Worm (Caenorhabditis elegans) whole organism, young adult: ENCODE results near the gene C38H2.2.

ENCODE experiments used
- B0336.3 ChIP-seq: fragments of 200-800 bp; sonication (Bioruptor generic); IDR thresholded peaks from 2 replicates; pipeline ENCODE4 v1.3.6; 2022; ENCODE audit warnings: missing genetic modification characterization, missing compliant biosample characterization
- C06A6.2 ChIP-seq: fragments of 200-800 bp; sonication (Bioruptor generic); conservative IDR thresholded peaks from 2 replicates; pipeline ENCODE4 v1.3.6; 2022; ENCODE audit warnings: missing genetic modification characterization, missing compliant biosample characterization
- F37B4.10 ChIP-seq: fragments of 200-800 bp; sonication (Bioruptor generic); IDR thresholded peaks from 2 replicates; pipeline ENCODE4 v1.3.6; 2022; ENCODE audit warnings: missing genetic modification characterization, missing compliant biosample characterization
- Y53F4B.3 ChIP-seq: fragments of 200-800 bp; sonication (Bioruptor generic); IDR thresholded peaks from 2 replicates; pipeline ENCODE4 v1.3.6; 2022; ENCODE audit warnings: missing genetic modification reagents, missing genetic modification characterization, missing compliant biosample characterization
- Y67H2A.10 ChIP-seq: fragments of 200-800 bp; sonication (Bioruptor generic); conservative IDR thresholded peaks from 2 replicates; pipeline ENCODE4 v1.3.6; 2022; ENCODE audit warnings: missing genetic modification reagents, missing genetic modification characterization, missing compliant biosample characterization
- Y79H2A.3 ChIP-seq: fragments of 200-800 bp; sonication (Bioruptor generic); conservative IDR thresholded peaks from 2 replicates; pipeline ENCODE4 v1.3.6; 2022; ENCODE audit warnings: missing genetic modification reagents, missing genetic modification characterization, missing compliant biosample characterization
- ama-1 ChIP-seq, 3 experiments: fragments of 150-350 bp in 1 of 3; sonication (generic microtip) in 2 of 3; optimal IDR thresholded peaks; 2 replicates each; lab custom pipeline; 2014 to 2018; ENCODE audit warnings: missing biosample characterization in 2 of 3, missing genetic modification characterization in 2 of 3, missing genetic modification reagents in 2 of 3
- aptf-2 ChIP-seq: fragments of 200-800 bp; sonication (Bioruptor generic); conservative IDR thresholded peaks from 2 replicates; pipeline ENCODE4 v1.3.6; 2022; ENCODE audit warnings: missing genetic modification reagents, missing genetic modification characterization, missing compliant biosample characterization
- aptf-3 ChIP-seq: fragments of 200-800 bp; sonication (Bioruptor generic); IDR thresholded peaks from 2 replicates; pipeline ENCODE4 v1.3.6; 2022; ENCODE audit warnings: missing genetic modification characterization, missing compliant biosample characterization
- ceh-100 ChIP-seq: fragments of 200-800 bp; sonication (Bioruptor generic); IDR thresholded peaks from 2 replicates; pipeline ENCODE4 v1.3.6; 2022; ENCODE audit warnings: missing genetic modification reagents, missing genetic modification characterization, missing compliant biosample characterization
- ceh-58 ChIP-seq: fragments of 200-800 bp; sonication (Bioruptor generic); IDR thresholded peaks from 2 replicates; pipeline ENCODE4 v1.3.6; 2022; ENCODE audit warnings: missing genetic modification characterization, missing compliant biosample characterization
- ceh-79 ChIP-seq: sonication (generic microtip); optimal IDR thresholded peaks from 2 replicates; lab custom pipeline; 2017; ENCODE audit warnings: mild to moderate bottlenecking, missing genetic modification characterization, missing compliant biosample characterization
- ceh-91 ChIP-seq: fragments of 200-800 bp; sonication (Bioruptor generic); IDR thresholded peaks from 2 replicates; pipeline ENCODE4 v1.3.6; 2022; ENCODE audit warnings: missing genetic modification reagents, missing genetic modification characterization, missing compliant biosample characterization
- chd-7 ChIP-seq: sonication (generic microtip); optimal IDR thresholded peaks from 2 replicates; lab custom pipeline; 2016; ENCODE audit warnings: mild to moderate bottlenecking, missing genetic modification characterization, moderate library complexity, missing compliant biosample characterization
- die-1 ChIP-seq: sonication (generic microtip); optimal IDR thresholded peaks from 2 replicates; lab custom pipeline; 2016; ENCODE audit warnings: missing genotype, mild to moderate bottlenecking, missing genetic modification characterization, missing compliant biosample characterization
- dox-1 ChIP-seq: fragments of 200-800 bp; sonication (Bioruptor generic); IDR thresholded peaks from 2 replicates; pipeline ENCODE4 v1.3.6; 2022; ENCODE audit warnings: missing genetic modification reagents, missing genetic modification characterization, missing compliant biosample characterization
- dpff-1 ChIP-seq: sonication (generic microtip); optimal IDR thresholded peaks from 2 replicates; lab custom pipeline; 2017; ENCODE audit warnings: mild to moderate bottlenecking, missing genetic modification characterization, missing compliant biosample characterization
- egl-18 ChIP-seq: fragments of 200-800 bp; sonication (Bioruptor generic); IDR thresholded peaks from 2 replicates; pipeline ENCODE4 v1.3.6; 2022; ENCODE audit warnings: missing genetic modification reagents, missing genetic modification characterization, missing compliant biosample characterization
- egrh-3 ChIP-seq: fragments of 200-800 bp; sonication (Bioruptor generic); IDR thresholded peaks from 2 replicates; pipeline ENCODE4 v1.3.6; 2022; ENCODE audit warnings: missing genetic modification reagents, missing genetic modification characterization, missing compliant biosample characterization
- ets-4 ChIP-seq: fragments of 200-800 bp; sonication (Bioruptor generic); optimal IDR thresholded peaks from 2 replicates; lab custom pipeline; 2018; ENCODE audit warnings: mild to moderate bottlenecking, missing genetic modification characterization, missing compliant biosample characterization
- fkh-3 ChIP-seq: sonication (generic microtip); optimal IDR thresholded peaks from 2 replicates; lab custom pipeline; 2016; ENCODE audit warnings: mild to moderate bottlenecking, missing genetic modification characterization, missing compliant biosample characterization
- hlh-26 ChIP-seq: fragments of 200-800 bp; sonication (Bioruptor generic); conservative IDR thresholded peaks from 2 replicates; pipeline ENCODE4 v1.3.6; 2022; ENCODE audit warnings: missing genetic modification reagents, missing genetic modification characterization, missing compliant biosample characterization
- hmg-20 ChIP-seq: fragments of 200-800 bp; sonication (Bioruptor generic); IDR thresholded peaks from 2 replicates; pipeline ENCODE4 v1.3.6; 2022; ENCODE audit warnings: missing genetic modification reagents, missing genetic modification characterization, missing compliant biosample characterization
- lag-1 ChIP-seq: fragments of 200-800 bp; sonication (Bioruptor generic); IDR thresholded peaks from 2 replicates; pipeline ENCODE4 v1.3.6; 2022; ENCODE audit warnings: missing genetic modification reagents, missing genetic modification characterization, missing compliant biosample characterization
- lin-54 ChIP-seq: fragments of 200-800 bp; sonication (Bioruptor generic); optimal IDR thresholded peaks from 2 replicates; lab custom pipeline; 2018; ENCODE audit warnings: mild to moderate bottlenecking, missing genetic modification characterization, missing compliant biosample characterization
- madf-10 ChIP-seq: sonication (generic microtip); optimal IDR thresholded peaks from 2 replicates; lab custom pipeline; 2016; ENCODE audit warnings: mild to moderate bottlenecking, missing genetic modification characterization, missing compliant biosample characterization
- madf-6 ChIP-seq: fragments of 200-800 bp; sonication (Bioruptor generic); IDR thresholded peaks from 2 replicates; pipeline ENCODE4 v1.3.6; 2022; ENCODE audit warnings: missing genetic modification reagents, missing genetic modification characterization, missing compliant biosample characterization
- mel-28 ChIP-seq: sonication (generic microtip); optimal IDR thresholded peaks from 2 replicates; lab custom pipeline; 2016; ENCODE audit warnings: borderline replicate concordance, mild to moderate bottlenecking, missing genetic modification characterization, missing compliant biosample characterization
- mxl-1 ChIP-seq: sonication (generic microtip); optimal IDR thresholded peaks from 2 replicates; lab custom pipeline; 2016; ENCODE audit warnings: missing genetic modification characterization, missing compliant biosample characterization
- nfya-2 ChIP-seq: fragments of 200-800 bp; sonication (Bioruptor generic); IDR thresholded peaks from 2 replicates; pipeline ENCODE4 v1.3.6; 2022; ENCODE audit warnings: missing genetic modification reagents, missing genetic modification characterization, missing compliant biosample characterization
- nhr-80 ChIP-seq: sonication (generic microtip); optimal IDR thresholded peaks from 2 replicates; lab custom pipeline; 2016; ENCODE audit warnings: missing genetic modification characterization, missing compliant biosample characterization
- rec-8 ChIP-seq, 2 experiments: sonication (generic microtip); optimal IDR thresholded peaks; 2 replicates each; lab custom pipeline; 2016; ENCODE audit warnings: mild to moderate bottlenecking in 2 of 2, missing genetic modification characterization in 2 of 2, missing genetic modification reagents in 2 of 2, missing genotype in 2 of 2, missing biosample characterization in 1 of 2, missing compliant biosample characterization in 1 of 2, moderate library complexity in 1 of 2
- snpc-1.1 ChIP-seq: sonication (generic microtip); optimal IDR thresholded peaks from 2 replicates; lab custom pipeline; 2017; ENCODE audit warnings: missing genetic modification characterization, mild to moderate bottlenecking, missing compliant biosample characterization, antibody characterized with exemption, moderate library complexity, missing genotype, missing genetic modification reagents; ENCODE audit not compliant: insufficient read depth
- snpc-3.4 ChIP-seq: sonication (generic microtip); optimal IDR thresholded peaks from 2 replicates; lab custom pipeline; 2017; ENCODE audit warnings: missing genetic modification characterization, mild to moderate bottlenecking, missing compliant biosample characterization, antibody characterized with exemption, moderate library complexity, missing genotype, missing genetic modification reagents
- sptf-2 ChIP-seq: fragments of 200-800 bp; sonication (Bioruptor generic); optimal IDR thresholded peaks from 2 replicates; lab custom pipeline; 2018; ENCODE audit warnings: mild to moderate bottlenecking, missing genetic modification characterization, missing compliant biosample characterization
- unc-130 ChIP-seq: sonication (generic microtip); optimal IDR thresholded peaks from 2 replicates; lab custom pipeline; 2016; ENCODE audit warnings: missing genetic modification reagents, missing genetic modification characterization, missing compliant biosample characterization
- ztf-22 ChIP-seq: fragments of 200-800 bp; sonication (Bioruptor generic); optimal IDR thresholded peaks from 2 replicates; lab custom pipeline; 2018; ENCODE audit warnings: mild to moderate bottlenecking, missing genetic modification characterization, moderate library complexity, missing compliant biosample characterization
- ztf-25 ChIP-seq: fragments of 200-800 bp; sonication (Bioruptor generic); IDR thresholded peaks from 2 replicates; pipeline ENCODE4 v1.3.6; 2022; ENCODE audit warnings: missing genetic modification reagents, missing genetic modification characterization, missing compliant biosample characterization
- ztf-3 ChIP-seq: fragments of 200-800 bp; sonication (Bioruptor generic); optimal IDR thresholded peaks from 2 replicates; lab custom pipeline; 2018; ENCODE audit warnings: mild to moderate bottlenecking, missing genetic modification characterization, missing compliant biosample characterization
- ztf-6 ChIP-seq: fragments of 200-800 bp; sonication (Bioruptor generic); IDR thresholded peaks from 2 replicates; pipeline ENCODE4 v1.3.6; 2022; ENCODE audit warnings: missing genetic modification reagents, missing genetic modification characterization, missing compliant biosample characterization

The C38H2.2 gene

DNA sequence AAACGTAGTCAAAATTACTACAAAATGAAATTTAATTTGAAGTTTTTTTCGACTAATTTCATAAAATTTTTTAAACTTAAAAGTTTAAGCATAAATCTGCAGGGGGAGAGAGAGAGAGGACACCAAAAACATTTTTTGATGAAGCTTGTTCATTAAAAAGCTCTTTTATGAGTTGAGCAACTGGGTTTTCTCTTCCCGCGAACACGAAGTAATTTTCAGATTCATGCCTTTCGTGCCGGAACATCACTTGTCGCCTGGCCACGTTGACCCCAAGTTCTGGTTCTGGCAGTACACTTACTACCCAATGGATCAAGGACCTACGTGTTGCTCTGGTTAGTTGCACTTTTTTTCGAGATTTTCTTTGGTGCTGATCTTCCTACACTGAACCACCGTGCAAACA is 2.2 kb downstream of the C38H2.2 start:
- TF ChIP-seq egrh-3 (GFP tag; lab: Robert Waterston, UW) (no peak), ztf-25 (GFP tag; lab: Robert Waterston, UW) (no peak), ama-1 (optimal IDR thresholded peaks at IDR 0.05; lab: Kevin White, UChicago) (no peak), ama-1 (GFP tag; optimal IDR thresholded peaks at IDR 0.05; lab: Kevin White, UChicago) (no peak), lin-54 (GFP tag; lab: Kevin White, UChicago) (no peak), Y79H2A.3 (no peak), Y67H2A.10 (GFP tag; lab: Robert Waterston, UW) (no peak), aptf-3 (no peak), ceh-58 (no peak), ets-4 (GFP tag; lab: Kevin White, UChicago) (no peak), sptf-2 (GFP tag; lab: Kevin White, UChicago) (no peak), mel-28 (tag; lab: Kevin White, UChicago) (no peak)
- TF ChIP-seq, all 124 proteins: peak for 0

DNA sequence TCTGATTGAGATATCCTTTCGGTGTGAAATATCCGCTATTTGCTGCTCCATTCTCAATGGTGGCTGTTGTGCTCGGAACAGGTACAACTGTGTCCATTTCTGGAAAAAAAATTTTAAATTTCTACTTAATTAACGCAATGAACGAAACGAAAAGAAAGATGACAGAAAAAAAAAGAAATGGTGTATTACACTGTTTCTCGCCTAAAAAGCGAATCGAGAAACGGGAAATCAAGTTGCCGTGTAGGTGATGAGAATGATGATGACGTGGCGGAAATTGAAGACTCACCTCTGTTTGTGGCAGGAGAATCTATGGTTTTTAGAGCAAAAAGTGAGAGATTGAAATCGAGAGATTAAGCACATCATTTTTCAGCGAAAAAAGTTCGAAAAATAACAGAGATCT is 4.9 kb downstream of the C38H2.2 start, which contains the start of gene C38H2.3:
C38H2.3 (minus strand) TSS at position 101 of the 400 bp plus-strand sequence.
- TF ChIP-seq F37B4.10 (GFP tag; lab: Robert Waterston, UW) (no peak), madf-10 (tag; lab: Kevin White, UChicago) (no peak), snpc-1.1 (no peak), nhr-80 (tag; lab: Kevin White, UChicago) (no peak), ztf-22 (no peak), dox-1 (GFP tag; lab: Robert Waterston, UW) (no peak), mxl-1 (tag; lab: Kevin White, UChicago) (no peak), chd-7 (tag; lab: Kevin White, UChicago) (no peak), egl-18 (GFP tag; lab: Robert Waterston, UW) (no peak), snpc-3.4 (tag; lab: Kevin White, UChicago) (no peak), ztf-3 (GFP tag; lab: Kevin White, UChicago) (no peak), ztf-6 (no peak), C06A6.2 (no peak)

- TF ChIP-seq hlh-26 (GFP tag; lab: Robert Waterston, UW): no peak
- no peak for TF ChIP-seq ceh-91 (GFP tag; lab: Robert Waterston, UW)
- TF ChIP-seq dpff-1 (tag; lab: Kevin White, UChicago): no peak
- TF ChIP-seq dox-1 (GFP tag; lab: Robert Waterston, UW): no peak
- TF ChIP-seq ceh-79: no peak
- no peak for TF ChIP-seq unc-130 (GFP tag; lab: Kevin White, UChicago)
- no peak for TF ChIP-seq lag-1 (GFP tag; lab: Robert Waterston, UW)
- no peak for TF ChIP-seq rec-8 (tag; optimal IDR thresholded peaks at IDR 0.05; lab: Kevin White, UChicago)
- TF ChIP-seq nfya-2: no peak
- no peak for TF ChIP-seq aptf-2 (GFP tag; lab: Robert Waterston, UW)
- no peak for TF ChIP-seq madf-6 (GFP tag; lab: Robert Waterston, UW)
- no peak for TF ChIP-seq B0336.3 (GFP tag; lab: Robert Waterston, UW)
- TF ChIP-seq fkh-3: no peak
- TF ChIP-seq ztf-6: no peak
- TF ChIP-seq hmg-20 (GFP tag; lab: Robert Waterston, UW): no peak
- TF ChIP-seq die-1 (tag; lab: Kevin White, UChicago): no peak
- no peak for TF ChIP-seq ceh-100 (GFP tag; lab: Robert Waterston, UW)
- no peak for TF ChIP-seq Y53F4B.3
Measured at ce11 chrIII:10389608-10390007, 8.0 kb downstream of the C38H2.2 start.
